Worm (Caenorhabditis elegans): ENCODE data around the gene tag-89.

DNA sequence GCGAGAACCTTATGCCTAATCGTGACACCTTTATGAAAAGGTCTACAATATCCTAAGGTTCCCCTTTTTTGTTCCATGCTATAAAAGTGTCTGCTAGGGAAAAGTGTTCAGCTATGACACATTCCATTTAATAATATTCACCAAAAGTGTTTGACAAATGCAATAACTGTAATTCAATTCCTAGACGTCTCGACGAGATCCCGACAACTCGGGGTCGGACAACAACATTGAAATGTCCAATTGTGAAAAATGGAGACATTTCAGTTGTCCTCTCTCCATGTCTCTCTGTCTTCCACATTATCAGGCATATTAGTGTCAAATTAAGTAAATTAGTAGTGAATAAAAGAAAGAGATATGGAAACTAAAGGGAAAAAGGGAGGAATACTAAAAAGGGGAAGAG, 37.1 kb downstream of the tag-89 start:
- TF ChIP-seq nhr-28 (tag; optimal IDR thresholded peaks at IDR 0.05) (no peak), pqm-1 (tag; optimal IDR thresholded peaks at IDR 0.05) (no peak), zag-1 (tag; optimal IDR thresholded peaks at IDR 0.05) (no peak), ceh-82 (tag; optimal IDR thresholded peaks at IDR 0.05) (no peak), ztf-11 (tag; optimal IDR thresholded peaks at IDR 0.05) (no peak), ceh-16 (tag; optimal IDR thresholded peaks at IDR 0.05) (no peak), aly-2 (tag; optimal IDR thresholded peaks at IDR 0.05) (no peak), tbx-2 (tag; optimal IDR thresholded peaks at IDR 0.05) (no peak), skn-1 (tag; optimal IDR thresholded peaks at IDR 0.05) (no peak)

Measured in whole organism, L3 larva.